Fruit fly (Drosophila melanogaster) whole organism, embryonic: ENCODE results near the gene CG14507.

ENCODE experiments used
- Adf1 ChIP-seq: fragments of 200-800 bp; sonication (Bioruptor generic); IDR thresholded peaks from 2 replicates; pipeline ENCODE4 v1.3.6; 2022; ENCODE audit warnings: missing biosample characterization, missing genetic modification characterization
- Aef1 ChIP-seq: fragments of 200-800 bp; sonication (Bioruptor generic); IDR thresholded peaks from 3 replicates; pipeline ENCODE4 v1.3.6; 2022; ENCODE audit warnings: missing biosample characterization, missing genetic modification characterization
- Bteb2 ChIP-seq: fragments of 200-800 bp; sonication (Bioruptor generic); optimal IDR thresholded peaks from 2 replicates; lab custom pipeline; 2016; ENCODE audit warnings: missing biosample characterization, missing genetic modification characterization
- CG11247 ChIP-seq: fragments of 200-800 bp; sonication (Bioruptor generic); IDR thresholded peaks from 2 replicates; pipeline ENCODE4 v1.3.6; 2022; ENCODE audit warnings: missing biosample characterization, missing genetic modification characterization
- CG11723 ChIP-seq: fragments of 200-800 bp; sonication (Bioruptor generic); optimal IDR thresholded peaks from 2 replicates; lab custom pipeline; 2017; ENCODE audit warnings: missing biosample characterization, mild to moderate bottlenecking, missing genetic modification characterization
- CG12236 ChIP-seq: fragments of 200-800 bp; sonication (Bioruptor generic); optimal IDR thresholded peaks from 2 replicates; lab custom pipeline; 2016; ENCODE audit warnings: missing biosample characterization, missing genetic modification characterization
- CG13775 ChIP-seq: fragments of 200-800 bp; sonication (Bioruptor generic); optimal IDR thresholded peaks from 3 replicates; lab custom pipeline; 2017; ENCODE audit warnings: missing biosample characterization, mild to moderate bottlenecking, missing genetic modification characterization
- CG1529 ChIP-seq: fragments of 200-800 bp; sonication (Bioruptor generic); optimal IDR thresholded peaks from 3 replicates; lab custom pipeline; 2018; ENCODE audit warnings: missing biosample characterization, missing genetic modification characterization
- CG17359 ChIP-seq: fragments of 200-800 bp; sonication (Bioruptor generic); optimal IDR thresholded peaks from 3 replicates; lab custom pipeline; 2018; ENCODE audit warnings: missing biosample characterization, mild to moderate bottlenecking, missing genetic modification characterization, moderate library complexity
- CG17612 ChIP-seq: fragments of 200-800 bp; sonication (Bioruptor generic); IDR thresholded peaks from 2 replicates; pipeline ENCODE4 v1.3.6; 2022; ENCODE audit warnings: missing biosample characterization, missing genetic modification characterization
- CG17802 ChIP-seq: fragments of 200-800 bp; sonication (Bioruptor generic); optimal IDR thresholded peaks from 2 replicates; lab custom pipeline; 2018; ENCODE audit warnings: missing biosample characterization, mild to moderate bottlenecking, missing genetic modification characterization, moderate library complexity
- CG18011 ChIP-seq: fragments of 200-800 bp; sonication (Bioruptor generic); optimal IDR thresholded peaks from 2 replicates; lab custom pipeline; 2017; ENCODE audit warnings: missing biosample characterization, missing genetic modification characterization, mild to moderate bottlenecking, moderate library complexity, missing genotype
- CG31388 ChIP-seq: fragments of 200-800 bp; sonication (Bioruptor generic); optimal IDR thresholded peaks from 2 replicates; lab custom pipeline; 2016; ENCODE audit warnings: missing biosample characterization, missing genetic modification characterization
- CG32532 ChIP-seq: fragments of 200-800 bp; sonication (Bioruptor generic); IDR thresholded peaks from 2 replicates; pipeline ENCODE4 v1.3.6; 2022; ENCODE audit warnings: missing biosample characterization, missing genetic modification characterization
- CG3838 ChIP-seq: fragments of 200-800 bp; sonication (Bioruptor generic); optimal IDR thresholded peaks from 3 replicates; lab custom pipeline; 2016; ENCODE audit warnings: missing biosample characterization, missing genetic modification characterization
- CG4617 ChIP-seq: fragments of 200-800 bp; sonication (Bioruptor generic); optimal IDR thresholded peaks from 3 replicates; lab custom pipeline; 2016; ENCODE audit warnings: missing biosample characterization, missing genetic modification characterization, borderline replicate concordance
- CG5180 ChIP-seq: fragments of 200-800 bp; sonication (Bioruptor generic); optimal IDR thresholded peaks from 3 replicates; lab custom pipeline; 2017; ENCODE audit warnings: missing biosample characterization, missing genetic modification characterization, mild to moderate bottlenecking, moderate library complexity, missing genetic modification reagents
- CG6175 ChIP-seq: fragments of 200-800 bp; sonication (Bioruptor generic); IDR thresholded peaks from 3 replicates; pipeline ENCODE4 v1.3.6; 2022; ENCODE audit warnings: missing biosample characterization, missing genetic modification characterization
- CG7357 ChIP-seq: fragments of 200-800 bp; sonication (Bioruptor generic); IDR thresholded peaks from 3 replicates; pipeline ENCODE4 v1.3.6; 2022; ENCODE audit warnings: missing biosample characterization, missing genetic modification characterization
- CG7987 ChIP-seq: fragments of 200-800 bp; sonication (Bioruptor generic); optimal IDR thresholded peaks from 2 replicates; lab custom pipeline; 2018; ENCODE audit warnings: missing biosample characterization, mild to moderate bottlenecking, missing genetic modification characterization, moderate library complexity
- Dp ChIP-seq: fragments of 200-800 bp; sonication (Bioruptor generic); optimal IDR thresholded peaks from 2 replicates; lab custom pipeline; 2018; ENCODE audit warnings: missing biosample characterization, mild to moderate bottlenecking, missing genetic modification characterization, moderate library complexity
- Gsc ChIP-seq: fragments of 200-800 bp; sonication (Bioruptor generic); IDR thresholded peaks from 2 replicates; pipeline ENCODE4 v1.3.6; 2022; ENCODE audit warnings: missing biosample characterization, missing genetic modification characterization
- Hand ChIP-seq: fragments of 200-800 bp; sonication (Bioruptor generic); optimal IDR thresholded peaks from 2 replicates; lab custom pipeline; 2017; ENCODE audit warnings: mild to moderate bottlenecking, missing biosample characterization, missing genetic modification reagents, missing genetic modification characterization
- Lpt ChIP-seq: fragments of >200 bp; optimal IDR thresholded peaks from 2 replicates; lab custom pipeline; 2018; ENCODE audit warnings: missing biosample characterization, missing genetic modification characterization
- MTF-1 ChIP-seq: fragments of 200-800 bp; sonication (Bioruptor generic); optimal IDR thresholded peaks from 2 replicates; lab custom pipeline; 2018; ENCODE audit warnings: missing biosample characterization, mild to moderate bottlenecking, missing genetic modification characterization, borderline replicate concordance
- Oaz ChIP-seq: fragments of 200-800 bp; sonication (Bioruptor generic); IDR thresholded peaks from 2 replicates; pipeline ENCODE4 v1.3.6; 2022; ENCODE audit warnings: missing biosample characterization, missing genetic modification characterization
- Pdp1 ChIP-seq, 2 experiments: fragments of 200-800 bp; sonication (Bioruptor generic); optimal IDR thresholded peaks; 3 replicates each; lab custom pipeline; 2016; ENCODE audit warnings: missing biosample characterization in 2 of 2, missing genetic modification characterization in 2 of 2, mild to moderate bottlenecking in 1 of 2, moderate library complexity in 1 of 2
- Sry-δ ChIP-seq: fragments of 200-800 bp; sonication (Bioruptor generic); optimal IDR thresholded peaks from 2 replicates; lab custom pipeline; 2016; ENCODE audit warnings: missing biosample characterization, missing genetic modification characterization
- Vsx1 ChIP-seq: fragments of 200-800 bp; sonication (Bioruptor generic); optimal IDR thresholded peaks from 2 replicates; lab custom pipeline; 2017; ENCODE audit warnings: missing biosample characterization, mild to moderate bottlenecking, missing genetic modification characterization, missing genetic modification reagents
- Xrp1 ChIP-seq: fragments of 200-800 bp; sonication (Bioruptor generic); IDR thresholded peaks from 2 replicates; pipeline ENCODE4 v1.3.6; 2022; ENCODE audit warnings: missing biosample characterization, missing genetic modification characterization
- abd-A ChIP-seq: fragments of 200-800 bp; sonication (Bioruptor generic); optimal IDR thresholded peaks from 3 replicates; lab custom pipeline; 2019; ENCODE audit warnings: missing biosample characterization, mild to moderate bottlenecking, missing genetic modification characterization, moderate library complexity
- amos ChIP-seq: fragments of 200-800 bp; sonication (Bioruptor generic); IDR thresholded peaks from 2 replicates; pipeline ENCODE4 v1.3.6; 2022; ENCODE audit warnings: missing biosample characterization, missing genetic modification characterization; ENCODE audit not compliant: partially characterized antibody
- ci ChIP-seq: fragments of 200-800 bp; sonication (Bioruptor generic); IDR thresholded peaks from 3 replicates; pipeline ENCODE4 v1.3.6; 2022; ENCODE audit warnings: missing biosample characterization, missing genetic modification characterization
- da ChIP-seq: fragments of 200-800 bp; sonication (Bioruptor generic); optimal IDR thresholded peaks from 2 replicates; lab custom pipeline; 2016; ENCODE audit warnings: missing biosample characterization, missing genetic modification characterization
- dm ChIP-seq: fragments of 200-800 bp; sonication (Bioruptor generic); optimal IDR thresholded peaks from 3 replicates; lab custom pipeline; 2016; ENCODE audit warnings: missing biosample characterization, missing genetic modification characterization
- dmrt99B ChIP-seq: fragments of 200-800 bp; sonication (Bioruptor generic); optimal IDR thresholded peaks from 2 replicates; lab custom pipeline; 2018; ENCODE audit warnings: missing biosample characterization, mild to moderate bottlenecking, missing genetic modification characterization, moderate library complexity
- eve ChIP-seq, 2 experiments: fragments of >200 bp; optimal IDR thresholded peaks; 2 replicates each; lab custom pipeline; 2017; ENCODE audit warnings: missing biosample characterization in 2 of 2, missing genetic modification characterization in 2 of 2
- fd102C ChIP-seq: fragments of 200-800 bp; sonication (Bioruptor generic); optimal IDR thresholded peaks from 2 replicates; lab custom pipeline; 2018; ENCODE audit warnings: missing biosample characterization, mild to moderate bottlenecking, missing genetic modification characterization, moderate library complexity
- fru ChIP-seq: fragments of >200 bp; optimal IDR thresholded peaks from 2 replicates; lab custom pipeline; 2017
- hb ChIP-seq: fragments of 200-800 bp; sonication (Bioruptor generic); IDR thresholded peaks from 3 replicates; pipeline ENCODE4 v1.3.6; 2022; ENCODE audit warnings: missing biosample characterization, missing genetic modification characterization; ENCODE audit not compliant: partially characterized antibody
- ind ChIP-seq: fragments of 200-800 bp; sonication (Bioruptor generic); optimal IDR thresholded peaks from 3 replicates; lab custom pipeline; 2016; ENCODE audit warnings: missing biosample characterization, missing genetic modification characterization
- inv ChIP-seq: fragments of 200-800 bp; sonication (Bioruptor generic); IDR thresholded peaks from 2 replicates; pipeline ENCODE4 v1.3.6; 2022; ENCODE audit warnings: missing biosample characterization, missing genetic modification characterization; ENCODE audit not compliant: partially characterized antibody
- jing ChIP-seq: fragments of 200-800 bp; sonication (Bioruptor generic); optimal IDR thresholded peaks from 2 replicates; lab custom pipeline; 2018; ENCODE audit warnings: missing biosample characterization, mild to moderate bottlenecking, missing genetic modification characterization
- knrl ChIP-seq: fragments of 200-800 bp; sonication (Bioruptor generic); IDR thresholded peaks from 3 replicates; pipeline ENCODE4 v1.3.6; 2022; ENCODE audit warnings: missing biosample characterization, missing genetic modification characterization; ENCODE audit not compliant: partially characterized antibody
- maf-S ChIP-seq: fragments of 200-800 bp; sonication (Bioruptor generic); optimal IDR thresholded peaks from 2 replicates; lab custom pipeline; 2016; ENCODE audit warnings: missing biosample characterization, missing genetic modification characterization
- oc ChIP-seq: fragments of 200-800 bp; sonication (Bioruptor generic); optimal IDR thresholded peaks from 2 replicates; lab custom pipeline; 2018; ENCODE audit warnings: missing biosample characterization, mild to moderate bottlenecking, missing genetic modification characterization, moderate library complexity
- onecut ChIP-seq: fragments of 200-800 bp; sonication (Bioruptor generic); IDR thresholded peaks from 2 replicates; pipeline ENCODE4 v1.3.6; 2022; ENCODE audit warnings: missing biosample characterization, missing genetic modification characterization
- repo ChIP-seq: fragments of 200-800 bp; sonication (Bioruptor generic); optimal IDR thresholded peaks from 2 replicates; lab custom pipeline; 2016; ENCODE audit warnings: missing biosample characterization, missing genetic modification characterization
- tgo ChIP-seq: fragments of 200-800 bp; sonication (Bioruptor generic); IDR thresholded peaks from 3 replicates; pipeline ENCODE4 v1.3.6; 2022; ENCODE audit warnings: missing biosample characterization, missing genetic modification characterization
- vvl ChIP-seq: fragments of 200-800 bp; sonication (Bioruptor generic); IDR thresholded peaks from 2 replicates; pipeline ENCODE4 v1.3.6; 2022; ENCODE audit warnings: missing biosample characterization, missing genetic modification characterization
- yki ChIP-seq: fragments of >200 bp; optimal IDR thresholded peaks from 3 replicates; lab custom pipeline; 2018

Gene CG14507

dm6 chr3R:29214262-29214661 lies 13.3 kb downstream of the CG14507 start (continued):
- TF ChIP-seq maf-S (GFP tag; lab: Kevin White, UChicago) (peak; percentile 99), ci (GFP tag; lab: Robert Waterston, UW) (peak; percentile 100), CG3838 (GFP tag; lab: Kevin White, UChicago) (peak; percentile 98), inv (GFP tag; lab: Robert Waterston, UW) (no peak), CG7357 (GFP tag; lab: Robert Waterston, UW) (peak; percentile 91), Sry-δ (peak; percentile 79), CG1529 (peak; percentile 99), CG17802 (tag; lab: Kevin White, UChicago) (peak; percentile 92), CG31388 (GFP tag; lab: Kevin White, UChicago) (peak; percentile 98), abd-A (peak; percentile 93), CG4617 (GFP tag; lab: Kevin White, UChicago) (peak; percentile 99), CG11723 (GFP tag; lab: Kevin White, UChicago) (peak; percentile 99), CG11247 (GFP tag; lab: Robert Waterston, UW) (peak; percentile 99), Dp (GFP tag; lab: Kevin White, UChicago) (peak; percentile 46), fd102C (GFP tag; lab: Kevin White, UChicago) (peak; percentile 98), CG5180 (GFP tag; lab: Kevin White, UChicago) (peak; percentile 94), eve (GFP tag; optimal IDR thresholded peaks at IDR 0.05; lab: Kevin White, UChicago) (peak in 1 of 2 experiments; percentile 92), Xrp1 (GFP tag; lab: Robert Waterston, UW) (peak; percentile 100), repo (GFP tag; lab: Kevin White, UChicago) (peak; percentile 99), Lpt (no peak), Oaz (GFP tag; lab: Robert Waterston, UW) (peak; percentile 99), CG18011 (GFP tag; lab: Kevin White, UChicago) (peak; percentile 93), CG17612 (GFP tag; lab: Robert Waterston, UW) (peak; percentile 98), vvl (GFP tag; lab: Robert Waterston, UW) (peak; percentile 100), CG12236 (peak; percentile 99), Vsx1 (peak; percentile 98), Bteb2 (peak; percentile 99), CG32532 (GFP tag; lab: Robert Waterston, UW) (peak; percentile 99), Gsc (GFP tag; lab: Robert Waterston, UW) (peak; percentile 97), CG13775 (peak; percentile 99), CG6175 (GFP tag; lab: Robert Waterston, UW) (peak; percentile 98), CG17359 (peak; percentile 99), da (GFP tag; lab: Kevin White, UChicago) (peak; percentile 98), dm (GFP tag; lab: Kevin White, UChicago) (peak; percentile 98), MTF-1 (GFP tag; lab: Kevin White, UChicago) (peak; percentile 98), amos (GFP tag; lab: Robert Waterston, UW) (peak; percentile 40; the same call in 1 of the 2 replicates), Pdp1 (GFP tag; optimal IDR thresholded peaks at IDR 0.05; lab: Kevin White, UChicago) (peak; percentile 99), tgo (GFP tag; lab: Robert Waterston, UW) (peak; percentile 99), Aef1 (GFP tag; lab: Robert Waterston, UW) (peak; percentile 99), jing (GFP tag; lab: Kevin White, UChicago) (peak; percentile 98), onecut (GFP tag; lab: Robert Waterston, UW) (peak; percentile 99), Hand (GFP tag; lab: Kevin White, UChicago) (peak; percentile 99), CG7987 (peak; percentile 99), Adf1 (GFP tag; lab: Robert Waterston, UW) (peak; percentile 91), ind (GFP tag; lab: Kevin White, UChicago) (peak; percentile 99), dmrt99B (tag; lab: Kevin White, UChicago) (peak; percentile 99), yki (lab: Kevin White, UChicago) (no peak), knrl (no peak), oc (tag; lab: Kevin White, UChicago) (peak; percentile 99), fru (no peak), hb (GFP tag; lab: Robert Waterston, UW) (no peak)
